Worm (Caenorhabditis elegans) whole organism, L4 larva: Measurements from ENCODE around the gene ddl-1.

Experiments
- F37D6.2 ChIP-seq: sonication (generic microtip); optimal IDR thresholded peaks from 2 replicates; lab custom pipeline; 2016; ENCODE audit warnings: mild to moderate bottlenecking, missing genetic modification characterization, missing compliant biosample characterization
- F49E8.2 ChIP-seq: sonication (generic microtip); optimal IDR thresholded peaks from 2 replicates; lab custom pipeline; 2016; ENCODE audit warnings: missing compliant biosample characterization, mild to moderate bottlenecking, missing genetic modification characterization, borderline replicate concordance
- R02D3.7 ChIP-seq: fragments of 150-350 bp; sonication (generic microtip); optimal IDR thresholded peaks from 3 replicates; lab custom pipeline; 2014; ENCODE audit warnings: missing biosample characterization, missing genetic modification characterization
- Y48G9A.11 ChIP-seq: fragments of 200-800 bp; sonication (Bioruptor generic); IDR thresholded peaks from 2 replicates; pipeline ENCODE4 v1.3.6; 2022; ENCODE audit warnings: missing genetic modification reagents, missing genetic modification characterization, missing compliant biosample characterization
- Y5F2A.4 ChIP-seq: fragments of 200-800 bp; sonication (Bioruptor generic); optimal IDR thresholded peaks from 2 replicates; lab custom pipeline; 2018; ENCODE audit warnings: mild to moderate bottlenecking, missing genetic modification characterization, missing compliant biosample characterization
- Y75B8A.6 ChIP-seq: fragments of 200-800 bp; sonication (Bioruptor generic); IDR thresholded peaks from 2 replicates; pipeline ENCODE4 v1.3.6; 2022; ENCODE audit warnings: missing genetic modification reagents, missing genetic modification characterization, missing compliant biosample characterization
- aha-1 ChIP-seq: fragments of 150-350 bp; peaks from one replicate; lab custom pipeline; 2014; ENCODE audit warnings: missing biosample characterization, missing genetic modification characterization
- attf-4 ChIP-seq: sonication (generic microtip); optimal IDR thresholded peaks from 3 replicates; lab custom pipeline; 2017; ENCODE audit warnings: missing biosample characterization, missing genetic modification characterization
- ceh-28 ChIP-seq: fragments of 150-350 bp; optimal IDR thresholded peaks from 2 replicates; lab custom pipeline; 2014; ENCODE audit warnings: missing biosample characterization, missing genetic modification reagents, missing genetic modification characterization
- ceh-32 ChIP-seq: sonication (generic microtip); optimal IDR thresholded peaks from 2 replicates; lab custom pipeline; 2016; ENCODE audit warnings: mild to moderate bottlenecking, missing genetic modification characterization, missing compliant biosample characterization; ENCODE audit not compliant: poor library complexity
- ceh-62 ChIP-seq: sonication (generic microtip); optimal IDR thresholded peaks from 2 replicates; lab custom pipeline; 2017; ENCODE audit warnings: missing biosample characterization, missing genetic modification characterization
- ceh-82 ChIP-seq: sonication (generic microtip); optimal IDR thresholded peaks from 2 replicates; lab custom pipeline; 2017; ENCODE audit warnings: missing biosample characterization, missing genetic modification characterization
- ces-1 ChIP-seq: fragments of 150-350 bp; sonication (generic microtip); optimal IDR thresholded peaks from 4 replicates; lab custom pipeline; 2014; ENCODE audit warnings: missing biosample characterization, missing genetic modification reagents, missing genetic modification characterization
- cey-2 ChIP-seq: sonication (generic microtip); optimal IDR thresholded peaks from 3 replicates; lab custom pipeline; 2017; ENCODE audit warnings: missing genetic modification characterization, mild to moderate bottlenecking, missing compliant biosample characterization, antibody characterized with exemption, borderline replicate concordance; ENCODE audit not compliant: insufficient read depth
- daf-19 ChIP-seq: fragments of 200-800 bp; sonication (Bioruptor generic); conservative IDR thresholded peaks from 2 replicates; pipeline ENCODE4 v1.3.6; 2022; ENCODE audit warnings: missing genetic modification characterization, missing compliant biosample characterization
- daf-8 ChIP-seq: fragments of 200-800 bp; sonication (Bioruptor generic); IDR thresholded peaks from 2 replicates; pipeline ENCODE4 v1.3.6; 2022; ENCODE audit warnings: missing genetic modification characterization, missing compliant biosample characterization
- duxl-1 ChIP-seq: sonication (generic microtip); optimal IDR thresholded peaks from 2 replicates; lab custom pipeline; 2016; ENCODE audit warnings: mild to moderate bottlenecking, missing genetic modification characterization, moderate library complexity, missing compliant biosample characterization; ENCODE audit not compliant: poor library complexity
- egl-43 ChIP-seq: fragments of 200-800 bp; sonication (Bioruptor generic); IDR thresholded peaks from 2 replicates; pipeline ENCODE4 v1.3.6; 2022; ENCODE audit warnings: missing genetic modification reagents, missing genetic modification characterization, missing compliant biosample characterization
- fos-1 ChIP-seq: fragments of 150-350 bp; optimal IDR thresholded peaks from 2 replicates; lab custom pipeline; 2014; ENCODE audit warnings: missing biosample characterization, missing genetic modification characterization
- gei-8 ChIP-seq: fragments of 200-800 bp; sonication (Bioruptor generic); optimal IDR thresholded peaks from 2 replicates; lab custom pipeline; 2018; ENCODE audit warnings: mild to moderate bottlenecking, missing genetic modification characterization, missing compliant biosample characterization
- hif-1 ChIP-seq, 2 experiments: sonication (generic microtip); optimal IDR thresholded peaks; 2 replicates each; lab custom pipeline; 2016 to 2017; ENCODE audit warnings: missing compliant biosample characterization in 2 of 2, missing genetic modification characterization in 2 of 2, missing genetic modification reagents in 2 of 2, missing genotype in 2 of 2, mild to moderate bottlenecking in 1 of 2
- hlh-30 ChIP-seq: sonication (generic microtip); optimal IDR thresholded peaks from 2 replicates; lab custom pipeline; 2017; ENCODE audit warnings: antibody characterized with exemption, mild to moderate bottlenecking, missing genetic modification characterization, missing compliant biosample characterization; ENCODE audit not compliant: insufficient read depth
- hmg-1.1 ChIP-seq: fragments of 200-800 bp; sonication (Bioruptor generic); IDR thresholded peaks from 2 replicates; pipeline ENCODE4 v1.3.6; 2022; ENCODE audit warnings: missing genetic modification reagents, missing genetic modification characterization, missing compliant biosample characterization
- lin-1 ChIP-seq: fragments of 200-800 bp; sonication (Bioruptor generic); IDR thresholded peaks from 2 replicates; pipeline ENCODE4 v1.3.6; 2022; ENCODE audit warnings: missing genetic modification reagents, missing genetic modification characterization, missing compliant biosample characterization
- lin-38 ChIP-seq: fragments of 200-800 bp; sonication (Bioruptor generic); IDR thresholded peaks from 2 replicates; pipeline ENCODE4 v1.3.6; 2022; ENCODE audit warnings: missing genetic modification reagents, missing genetic modification characterization, missing compliant biosample characterization
- lsy-2 ChIP-seq, 2 experiments: fragments of 150-350 bp in 1 of 2; sonication (generic microtip) in 1 of 2; optimal IDR thresholded peaks; 2 replicates each; lab custom pipeline; 2014 to 2017; ENCODE audit warnings: missing biosample characterization in 2 of 2, missing genetic modification characterization in 2 of 2
- madf-5 ChIP-seq, 2 experiments: fragments of 200-800 bp; sonication (Bioruptor generic); IDR thresholded peaks; 2 replicates each; pipeline ENCODE4 v1.3.6; 2022; ENCODE audit warnings: missing compliant biosample characterization in 2 of 2, missing genetic modification characterization in 2 of 2
- mdt-29 ChIP-seq: fragments of 200-800 bp; sonication (Bioruptor generic); IDR thresholded peaks from 2 replicates; pipeline ENCODE4 v1.3.6; 2022; ENCODE audit warnings: missing genetic modification reagents, missing genetic modification characterization, missing compliant biosample characterization
- mep-1 ChIP-seq: fragments of 150-350 bp; sonication (generic microtip); optimal IDR thresholded peaks from 3 replicates; lab custom pipeline; 2014; ENCODE audit warnings: missing biosample characterization, missing genetic modification characterization
- mes-2 ChIP-seq: sonication (generic microtip); optimal IDR thresholded peaks from 2 replicates; lab custom pipeline; 2016; ENCODE audit warnings: missing genotype, mild to moderate bottlenecking, missing genetic modification characterization, missing compliant biosample characterization; ENCODE audit not compliant: poor library complexity, severe bottlenecking
- mxl-2 ChIP-seq: fragments of 200-800 bp; sonication (Bioruptor generic); conservative IDR thresholded peaks from 2 replicates; pipeline ENCODE4 v1.3.6; 2022; ENCODE audit warnings: missing genetic modification reagents, missing genetic modification characterization, missing compliant biosample characterization
- nhr-102 ChIP-seq: sonication (generic microtip); optimal IDR thresholded peaks from 2 replicates; lab custom pipeline; 2016; ENCODE audit warnings: mild to moderate bottlenecking, missing genetic modification characterization, moderate library complexity, missing compliant biosample characterization
- nhr-111 ChIP-seq: fragments of 200-800 bp; sonication (Bioruptor generic); optimal IDR thresholded peaks from 2 replicates; lab custom pipeline; 2018; ENCODE audit warnings: mild to moderate bottlenecking, missing genetic modification characterization, missing compliant biosample characterization
- nhr-41 ChIP-seq: fragments of 200-800 bp; sonication (Bioruptor generic); IDR thresholded peaks from 2 replicates; pipeline ENCODE4 v1.3.6; 2022; ENCODE audit warnings: missing genetic modification reagents, missing genetic modification characterization, missing compliant biosample characterization
- nhr-48 ChIP-seq: sonication (generic microtip); optimal IDR thresholded peaks from 2 replicates; lab custom pipeline; 2016; ENCODE audit warnings: mild to moderate bottlenecking, missing genetic modification characterization, missing compliant biosample characterization
- nhr-76 ChIP-seq: fragments of 150-350 bp; optimal IDR thresholded peaks from 2 replicates; lab custom pipeline; 2014; ENCODE audit warnings: missing biosample characterization, missing genetic modification characterization
- nhr-77 ChIP-seq: fragments of 150-350 bp; optimal IDR thresholded peaks from 2 replicates; lab custom pipeline; 2014; ENCODE audit warnings: missing biosample characterization, missing genetic modification characterization
- pha-4 ChIP-seq, 2 experiments: fragments of 150-350 bp in 1 of 2; fragments of 200-800 bp in 1 of 2; sonication (Bioruptor generic) in 1 of 2; IDR thresholded peaks in 1 of 2; optimal IDR thresholded peaks in 1 of 2; 2 replicates each; pipeline versions ENCODE4 v1.3.6 to Lab custom; 2014 to 2022; ENCODE audit warnings: missing genetic modification characterization in 2 of 2, missing genetic modification reagents in 2 of 2, missing biosample characterization in 1 of 2, missing compliant biosample characterization in 1 of 2
- rbr-2 ChIP-seq: sonication (generic microtip); optimal IDR thresholded peaks from 2 replicates; lab custom pipeline; 2016; ENCODE audit warnings: missing genotype, missing genetic modification characterization, missing compliant biosample characterization
- sdz-12 ChIP-seq: fragments of 200-800 bp; sonication (Bioruptor generic); optimal IDR thresholded peaks from 2 replicates; lab custom pipeline; 2018; ENCODE audit warnings: mild to moderate bottlenecking, missing genetic modification characterization, missing compliant biosample characterization
- set-16 ChIP-seq: fragments of 200-800 bp; sonication (Bioruptor generic); IDR thresholded peaks from 2 replicates; pipeline ENCODE4 v1.3.6; 2022; ENCODE audit warnings: missing genetic modification reagents, missing genetic modification characterization, missing compliant biosample characterization
- spr-1 ChIP-seq: sonication (generic microtip); optimal IDR thresholded peaks from 2 replicates; lab custom pipeline; 2016; ENCODE audit warnings: mild to moderate bottlenecking, missing genetic modification characterization, missing compliant biosample characterization
- unc-39 ChIP-seq: sonication (generic microtip); optimal IDR thresholded peaks from 2 replicates; lab custom pipeline; 2017; ENCODE audit warnings: missing biosample characterization, missing genetic modification characterization
- unc-62 ChIP-seq, 3 experiments: fragments of 150-350 bp in 1 of 3; sonication (generic microtip); optimal IDR thresholded peaks in 2 of 3; peaks in 1 of 3; 1 replicate in 1 of 3; 2 replicates in 2 of 3; lab custom pipeline; 2014 to 2017; ENCODE audit warnings: missing biosample characterization in 3 of 3, missing genetic modification characterization in 3 of 3, missing genetic modification reagents in 3 of 3, missing genotype in 1 of 3
- zip-2 ChIP-seq: fragments of 150-350 bp; optimal IDR thresholded peaks from 2 replicates; lab custom pipeline; 2014; ENCODE audit warnings: missing biosample characterization, missing genetic modification characterization
- ztf-11 ChIP-seq: fragments of 150-350 bp; optimal IDR thresholded peaks from 2 replicates; lab custom pipeline; 2014; ENCODE audit warnings: missing biosample characterization, missing genetic modification characterization

The ddl-1 gene

DNA sequence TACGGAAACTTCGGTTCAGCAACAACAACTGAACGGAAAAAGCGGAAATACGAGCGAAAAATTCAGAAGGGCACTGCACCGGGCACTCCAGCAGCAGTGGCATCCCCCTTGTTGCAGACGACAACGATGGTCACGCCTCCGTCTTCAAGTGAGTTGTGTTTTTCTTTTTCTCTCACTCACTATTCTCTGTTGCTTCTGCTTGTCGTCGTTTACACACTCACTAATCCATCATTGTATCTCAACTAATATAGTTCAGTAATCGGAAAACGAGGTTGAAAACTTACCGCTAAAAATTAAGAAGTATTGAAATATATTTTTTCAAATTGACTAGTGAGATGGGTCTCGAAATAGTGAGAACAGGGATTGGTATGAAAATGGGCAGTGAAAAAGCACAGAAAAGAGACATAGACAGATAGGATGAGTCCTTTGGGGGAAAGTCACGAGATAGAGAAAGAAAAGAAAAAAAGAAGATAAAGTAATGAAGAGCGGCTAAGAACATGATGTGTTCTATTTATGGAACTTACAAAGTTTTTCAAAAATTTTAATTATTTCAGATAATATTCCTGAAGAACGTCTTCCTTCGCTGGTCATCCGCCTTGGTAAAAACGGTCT lies 15.1 kb upstream of the ddl-1 start:
- TF ChIP-seq madf-5 (GFP tag; IDR thresholded peaks at IDR 0.05; lab: Robert Waterston, UW): no peak
- TF ChIP-seq lin-38 (GFP tag; lab: Robert Waterston, UW): no peak
- TF ChIP-seq cey-2 (tag; lab: Kevin White, UChicago): no peak
- TF ChIP-seq ceh-32 (tag; lab: Kevin White, UChicago): no peak
- no peak for TF ChIP-seq ceh-28 (tag; lab: Kevin White, UChicago)
- peak; percentile 70 for TF ChIP-seq aha-1 (tag; lab: Kevin White, UChicago)
- TF ChIP-seq nhr-111 (GFP tag; lab: Kevin White, UChicago): no peak
- TF ChIP-seq nhr-41 (GFP tag; lab: Robert Waterston, UW): no peak
- TF ChIP-seq mdt-29: no peak
- peak; percentile 13 for TF ChIP-seq rbr-2 (tag; lab: Kevin White, UChicago)
- 0 out of 2 replicates have a peak, but pooled peaks have one; percentile 37 for TF ChIP-seq Y48G9A.11 (GFP tag; lab: Robert Waterston, UW)
- no peak for TF ChIP-seq zip-2 (tag; lab: Kevin White, UChicago)
- TF ChIP-seq F37D6.2 (tag; lab: Kevin White, UChicago): no peak
- TF ChIP-seq duxl-1 (tag; lab: Kevin White, UChicago): no peak
- TF ChIP-seq hlh-30 (tag; lab: Kevin White, UChicago): peak; percentile 73
- TF ChIP-seq hif-1 (tag; optimal IDR thresholded peaks at IDR 0.05; lab: Kevin White, UChicago): no peak
- TF ChIP-seq unc-39 (tag; lab: Kevin White, UChicago): no peak
- TF ChIP-seq attf-4 (tag; lab: Kevin White, UChicago): no peak
- TF ChIP-seq unc-62 (GFP tag; optimal IDR thresholded peaks at IDR 0.05 in 1 of 2; lab: Kevin White, UChicago): peak in 1 of 2 experiments; percentile 91
- no peak for TF ChIP-seq unc-62 (tag; optimal IDR thresholded peaks at IDR 0.05; lab: Kevin White, UChicago)
- TF ChIP-seq mxl-2: no peak
- TF ChIP-seq sdz-12 (GFP tag; lab: Kevin White, UChicago): peak; percentile 5
- TF ChIP-seq mep-1: peak; percentile 8
- no peak for TF ChIP-seq ztf-11
- TF ChIP-seq lsy-2 (tag; optimal IDR thresholded peaks at IDR 0.05; lab: Kevin White, UChicago): peak in 1 of 2 experiments; percentile 50
- no peak for TF ChIP-seq nhr-102
- TF ChIP-seq lin-1 (GFP tag; lab: Robert Waterston, UW): no peak
- TF ChIP-seq fos-1 (tag; lab: Kevin White, UChicago): no peak

DNA sequence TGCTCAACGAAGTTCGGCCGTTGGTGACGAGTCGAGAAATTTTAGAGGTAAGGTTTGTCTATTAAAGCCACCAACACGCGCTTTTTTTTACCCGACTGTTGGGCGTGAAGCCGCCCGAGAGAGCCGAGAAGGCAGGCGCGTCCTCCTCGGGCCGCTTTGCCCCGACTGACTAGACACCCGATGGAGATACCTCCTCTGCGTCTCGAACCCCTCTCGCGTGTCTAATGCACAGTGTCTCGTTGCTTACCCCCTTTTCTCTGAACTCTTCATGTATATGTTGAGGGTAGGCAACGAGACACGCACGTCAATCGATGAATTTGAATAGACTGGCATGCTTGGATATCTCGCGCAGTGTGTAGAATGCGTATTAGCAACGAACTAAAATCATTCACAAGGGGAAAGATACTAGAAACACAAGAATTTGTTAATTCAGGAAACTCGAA lies 13.6 kb upstream of the ddl-1 start:
- TF ChIP-seq mdt-29: peak; percentile 94
- TF ChIP-seq pha-4 (GFP tag; IDR thresholded peaks at IDR 0.05; lab: Robert Waterston, UW): peak; percentile 98
- no peak for TF ChIP-seq pha-4 (tag; optimal IDR thresholded peaks at IDR 0.05; lab: Kevin White, UChicago)
- TF ChIP-seq fos-1 (tag; lab: Kevin White, UChicago): no peak
- peak; percentile 98 for TF ChIP-seq Y75B8A.6 (GFP tag; lab: Robert Waterston, UW)
- TF ChIP-seq Y5F2A.4 (GFP tag; lab: Kevin White, UChicago): peak; percentile 81
- TF ChIP-seq Y48G9A.11 (GFP tag; lab: Robert Waterston, UW): peak; percentile 95
- TF ChIP-seq ceh-82 (tag; lab: Kevin White, UChicago): no peak
- peak; percentile 99 for TF ChIP-seq egl-43 (GFP tag; lab: Robert Waterston, UW)
- TF ChIP-seq aha-1 (tag; lab: Kevin White, UChicago): peak; percentile 99
- TF ChIP-seq sdz-12 (GFP tag; lab: Kevin White, UChicago): peak; percentile 100
- TF ChIP-seq lsy-2 (tag; optimal IDR thresholded peaks at IDR 0.05; lab: Kevin White, UChicago): peak; percentile 86 to 89
- no peak for TF ChIP-seq nhr-76 (tag; lab: Kevin White, UChicago)
- TF ChIP-seq set-16 (GFP tag; lab: Robert Waterston, UW): peak; percentile 99
- TF ChIP-seq F49E8.2 (tag; lab: Kevin White, UChicago): peak; percentile 88
- peak; percentile 86 for TF ChIP-seq mes-2 (tag; lab: Kevin White, UChicago)
- no peak for TF ChIP-seq ces-1
- no peak for TF ChIP-seq R02D3.7 (tag; lab: Kevin White, UChicago)
- peak; percentile 73 for TF ChIP-seq nhr-48
- no peak for TF ChIP-seq cey-2 (tag; lab: Kevin White, UChicago)
- TF ChIP-seq spr-1 (tag; lab: Kevin White, UChicago): peak; percentile 91
- TF ChIP-seq ceh-62 (tag; lab: Kevin White, UChicago): no peak
- TF ChIP-seq nhr-77: peak; percentile 79
- TF ChIP-seq daf-8 (GFP tag; lab: Robert Waterston, UW): peak; percentile 83; the same call in 1 of the 2 replicates
- 0 out of 2 replicates have a peak, but pooled peaks have one; percentile 51 for TF ChIP-seq daf-19 (GFP tag; lab: Robert Waterston, UW)
- peak; percentile 97 for TF ChIP-seq gei-8 (GFP tag; lab: Kevin White, UChicago)
- TF ChIP-seq hmg-1.1 (GFP tag; lab: Robert Waterston, UW): peak; percentile 97
- TF ChIP-seq lin-38 (GFP tag; lab: Robert Waterston, UW): peak; percentile 89
